Worm (Caenorhabditis elegans) whole organism, L3 larva: Measurements from ENCODE around the gene F09A5.2.

Source experiments
- ZK546.5 ChIP-seq: sonication (generic microtip); optimal IDR thresholded peaks from 2 replicates; lab custom pipeline; 2017; ENCODE audit warnings: missing biosample characterization, missing genetic modification characterization
- ama-1 ChIP-seq: fragments of 150-350 bp; optimal IDR thresholded peaks from 2 replicates; lab custom pipeline; 2018
- ceh-28 ChIP-seq: fragments of 150-350 bp; optimal IDR thresholded peaks from 2 replicates; lab custom pipeline; 2014; ENCODE audit warnings: missing biosample characterization, missing genetic modification reagents, missing genetic modification characterization
- ceh-82 ChIP-seq: fragments of 150-350 bp; optimal IDR thresholded peaks from 2 replicates; lab custom pipeline; 2014; ENCODE audit warnings: missing biosample characterization, missing genetic modification characterization
- elt-2 ChIP-seq: sonication (generic microtip); optimal IDR thresholded peaks from 2 replicates; lab custom pipeline; 2016; ENCODE audit warnings: missing genetic modification reagents, mild to moderate bottlenecking, missing genetic modification characterization, missing compliant biosample characterization
- elt-3 ChIP-seq, 3 experiments: fragments of 150-350 bp in 1 of 3; sonication (generic microtip) in 2 of 3; optimal IDR thresholded peaks; 2 replicates in 2 of 3; 4 replicates in 1 of 3; lab custom pipeline; 2014 to 2017; ENCODE audit warnings: missing biosample characterization in 3 of 3, missing genetic modification characterization in 3 of 3
- eor-1 ChIP-seq, 2 experiments: fragments of 150-350 bp; optimal IDR thresholded peaks; 2 replicates each; lab custom pipeline; 2014 to 2018; ENCODE audit warnings: missing biosample characterization in 2 of 2, missing genetic modification characterization in 2 of 2
- nhr-12 ChIP-seq: fragments of 150-350 bp; optimal IDR thresholded peaks from 2 replicates; lab custom pipeline; 2014; ENCODE audit warnings: missing biosample characterization, missing genetic modification characterization
- nhr-23 ChIP-seq: fragments of 150-350 bp; optimal IDR thresholded peaks from 2 replicates; lab custom pipeline; 2014; ENCODE audit warnings: missing biosample characterization, missing genetic modification reagents, missing genetic modification characterization
- nhr-237 ChIP-seq: fragments of 150-350 bp; optimal IDR thresholded peaks from 2 replicates; lab custom pipeline; 2014; ENCODE audit warnings: missing biosample characterization, missing genetic modification characterization
- nhr-28 ChIP-seq: fragments of 150-350 bp; optimal IDR thresholded peaks from 2 replicates; lab custom pipeline; 2014; ENCODE audit warnings: missing biosample characterization, missing genetic modification characterization
- nhr-76 ChIP-seq: fragments of 150-350 bp; sonication (generic microtip); optimal IDR thresholded peaks from 5 replicates; lab custom pipeline; 2014; ENCODE audit warnings: missing biosample characterization, missing genetic modification characterization
- unc-39 ChIP-seq: sonication (generic microtip); optimal IDR thresholded peaks from 4 replicates; lab custom pipeline; 2017; ENCODE audit warnings: missing biosample characterization, missing genetic modification characterization
- ztf-4 ChIP-seq: fragments of 150-350 bp; optimal IDR thresholded peaks from 2 replicates; lab custom pipeline; 2014; ENCODE audit warnings: missing biosample characterization, missing genetic modification characterization

DNA sequence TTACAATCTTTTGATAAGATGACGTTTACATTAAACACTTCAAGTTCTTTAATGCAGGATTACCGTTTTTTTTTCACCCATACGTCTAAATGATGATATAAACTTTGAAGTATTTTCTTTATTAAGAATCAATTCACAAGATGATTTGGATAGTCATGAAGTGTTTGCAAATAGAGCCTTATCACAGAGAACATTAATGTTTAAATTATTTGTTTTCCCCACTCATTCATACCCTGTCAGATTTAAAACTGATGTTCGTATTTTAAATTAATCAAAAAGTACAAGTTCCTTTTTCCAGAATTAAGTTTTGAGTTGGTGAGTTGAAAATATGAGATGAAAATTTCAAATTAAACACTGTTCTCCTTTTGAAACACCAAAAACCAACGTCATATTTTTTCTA lies 44.2 kb upstream of the F09A5.2 start, which contains the start of gene R03G8.3:
- TF ChIP-seq nhr-12 (tag; lab: Kevin White, UChicago) (no peak), ztf-4 (tag; lab: Kevin White, UChicago) (no peak), ceh-28 (tag; lab: Kevin White, UChicago) (no peak), elt-3 (tag; optimal IDR thresholded peaks at IDR 0.05; lab: Kevin White, UChicago) (no peak), nhr-23 (tag; lab: Kevin White, UChicago) (no peak), ceh-82 (tag; lab: Kevin White, UChicago) (no peak), unc-39 (no peak), ama-1 (lab: Kevin White, UChicago) (no peak), ZK546.5 (tag; lab: Kevin White, UChicago) (no peak), nhr-28 (no peak), nhr-76 (tag; lab: Kevin White, UChicago) (no peak), eor-1 (tag; optimal IDR thresholded peaks at IDR 0.05; lab: Kevin White, UChicago) (no peak), nhr-237 (tag; lab: Kevin White, UChicago) (no peak), elt-2 (no peak)
